Worm (Caenorhabditis elegans) whole organism, L3 larva: Measurements from ENCODE around the gene T05C1.1.

Source experiments
- nhr-43 ChIP-seq: sonication (generic microtip); optimal IDR thresholded peaks from 2 replicates; lab custom pipeline; 2016; ENCODE audit warnings: mild to moderate bottlenecking, missing genetic modification characterization, missing compliant biosample characterization; ENCODE audit not compliant: poor library complexity, severe bottlenecking
- zag-1 ChIP-seq: fragments of 150-350 bp; optimal IDR thresholded peaks from 2 replicates; lab custom pipeline; 2014; ENCODE audit warnings: missing biosample characterization, missing genetic modification characterization

DNA sequence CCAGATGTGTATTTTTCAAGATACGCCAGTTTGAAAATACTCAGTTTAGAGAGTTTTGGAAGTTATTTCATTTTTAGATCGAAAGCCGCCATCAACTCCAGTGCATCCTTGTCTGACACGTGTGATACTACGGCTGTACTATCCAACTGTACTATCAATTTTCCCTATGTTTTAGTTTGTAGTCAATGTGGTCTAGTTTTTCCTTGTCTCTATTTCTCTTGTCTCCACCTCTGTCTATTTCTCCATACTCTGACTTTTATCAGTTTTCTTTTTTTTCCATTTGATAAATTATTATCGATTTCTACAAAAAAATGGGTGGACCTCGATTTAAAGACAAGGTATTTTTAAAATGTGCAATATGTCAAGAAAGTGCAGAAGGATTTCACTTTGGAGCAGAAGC is 39.8 kb upstream of the T05C1.1 start, which contains the start of gene nhr-16:
- TF ChIP-seq zag-1 (tag; lab: Kevin White, UChicago) (no peak), nhr-43 (tag; lab: Kevin White, UChicago) (no peak)
